Worm (Caenorhabditis elegans): ENCODE data around the gene eif-2Balpha.

The eif-2Balpha gene

ce11 chrIII:9507799-9508198, 35.1 kb upstream of the eif-2Balpha start, which contains the start of gene vha-14:
vha-14 (plus strand) TSS chrIII:9508100.
- no peak for TF ChIP-seq sem-4 (tag; optimal IDR thresholded peaks at IDR 0.05)
- TF ChIP-seq ztf-1 (GFP tag; conservative IDR thresholded peaks at IDR 0.05) = no peak
- peak; percentile 60 for TF ChIP-seq fos-1 (tag; optimal IDR thresholded peaks at IDR 0.05)
- no peak for TF ChIP-seq R02D3.7 (tag; optimal IDR thresholded peaks at IDR 0.05)
- TF ChIP-seq dmd-4 (tag; optimal IDR thresholded peaks at IDR 0.05) = no peak
- TF ChIP-seq unc-39 (tag; optimal IDR thresholded peaks at IDR 0.05) = no peak
- no peak for TF ChIP-seq elt-1 (tag; optimal IDR thresholded peaks at IDR 0.05)
- TF ChIP-seq sma-3 (GFP tag; optimal IDR thresholded peaks at IDR 0.05) = peak; percentile 4
- peak; percentile 74 for TF ChIP-seq nhr-129 (tag; optimal IDR thresholded peaks at IDR 0.05)
- TF ChIP-seq nhr-10 (tag; optimal IDR thresholded peaks at IDR 0.05) = no peak
- TF ChIP-seq ceh-16 (tag; optimal IDR thresholded peaks at IDR 0.05) = no peak
- TF ChIP-seq gmeb-1 (tag; optimal IDR thresholded peaks at IDR 0.05) = no peak
- TF ChIP-seq snpc-4 (tag; optimal IDR thresholded peaks at IDR 0.05) = peak; percentile 31
- peak; percentile 9 for TF ChIP-seq nhr-21 (tag; optimal IDR thresholded peaks at IDR 0.05)
- TF ChIP-seq ZK546.5 (tag; optimal IDR thresholded peaks at IDR 0.05) = no peak
- peak; percentile 9 for TF ChIP-seq nhr-25 (tag; optimal IDR thresholded peaks at IDR 0.05)
- peak; percentile 20 for TF ChIP-seq ama-1 (optimal IDR thresholded peaks at IDR 0.05)
- TF ChIP-seq nhr-12 (tag; optimal IDR thresholded peaks at IDR 0.05) = no peak
- TF ChIP-seq unc-55 (GFP tag; optimal IDR thresholded peaks at IDR 0.05) = peak; percentile 64
- TF ChIP-seq nhr-77 (tag; optimal IDR thresholded peaks at IDR 0.05) = no peak
- TF ChIP-seq nhr-11 (tag; optimal IDR thresholded peaks at IDR 0.05) = no peak
- TF ChIP-seq lin-11 (tag; optimal IDR thresholded peaks at IDR 0.05) = no peak
- no peak for TF ChIP-seq Y55F3AM.14 (GFP tag; optimal IDR thresholded peaks at IDR 0.05)
- TF ChIP-seq skn-1 (tag; optimal IDR thresholded peaks at IDR 0.05) = no peak
- TF ChIP-seq lsy-2 (tag; optimal IDR thresholded peaks at IDR 0.05) = peak in 1 of 2 experiments; percentile 71
- no peak for TF ChIP-seq alr-1 (tag; optimal IDR thresholded peaks at IDR 0.05)
- TF ChIP-seq mdl-1 (tag; optimal IDR thresholded peaks at IDR 0.05) = no peak
- TF ChIP-seq ztf-11 (tag; optimal IDR thresholded peaks at IDR 0.05) = no peak
- TF ChIP-seq mab-5 (tag; optimal IDR thresholded peaks at IDR 0.05) = no peak
- TF ChIP-seq nhr-237 (tag; optimal IDR thresholded peaks at IDR 0.05) = no peak
- peak; percentile 20 for TF ChIP-seq ztf-4 (tag; optimal IDR thresholded peaks at IDR 0.05)
- TF ChIP-seq C34F6.9 (tag; optimal IDR thresholded peaks at IDR 0.05) = peak; percentile 81
- no peak for TF ChIP-seq aly-2 (tag; optimal IDR thresholded peaks at IDR 0.05)
- no peak for TF ChIP-seq zag-1 (tag; optimal IDR thresholded peaks at IDR 0.05)
- no peak for TF ChIP-seq nhr-23 (tag; optimal IDR thresholded peaks at IDR 0.05)
- TF ChIP-seq crh-2 (tag; optimal IDR thresholded peaks at IDR 0.05) = peak; percentile 87
- TF ChIP-seq ceh-82 (tag; optimal IDR thresholded peaks at IDR 0.05) = no peak

ce11 chrIII:9509764-9510370, 33.1 kb upstream of the eif-2Balpha start:
- TF ChIP-seq skn-1 (tag; optimal IDR thresholded peaks at IDR 0.05) (no peak), lsy-2 (tag; optimal IDR thresholded peaks at IDR 0.05) (peak in 1 of 2 experiments; percentile 42), ZK546.5 (tag; optimal IDR thresholded peaks at IDR 0.05) (no peak), zag-1 (tag; optimal IDR thresholded peaks at IDR 0.05) (peak; percentile 29), C34F6.9 (tag; optimal IDR thresholded peaks at IDR 0.05) (peak; percentile 36), F13H6.1 (tag; optimal IDR thresholded peaks at IDR 0.05) (peak; percentile 37), sma-3 (GFP tag; optimal IDR thresholded peaks at IDR 0.05) (no peak), R02D3.7 (tag; optimal IDR thresholded peaks at IDR 0.05) (no peak), nhr-21 (tag; optimal IDR thresholded peaks at IDR 0.05) (no peak), sem-4 (tag; optimal IDR thresholded peaks at IDR 0.05) (no peak), ama-1 (optimal IDR thresholded peaks at IDR 0.05) (peak; percentile 39), nhr-6 (tag; optimal IDR thresholded peaks at IDR 0.05) (peak; percentile 42), nhr-25 (tag; optimal IDR thresholded peaks at IDR 0.05) (peak; percentile 53), aly-2 (tag; optimal IDR thresholded peaks at IDR 0.05) (no peak), ztf-1 (GFP tag; conservative IDR thresholded peaks at IDR 0.05) (no peak), elt-3 (tag; optimal IDR thresholded peaks at IDR 0.05) (no peak), mbf-1 (tag; optimal IDR thresholded peaks at IDR 0.05) (no peak), unc-39 (tag; optimal IDR thresholded peaks at IDR 0.05) (no peak), lin-39 (tag; optimal IDR thresholded peaks at IDR 0.05) (no peak), gmeb-1 (tag; optimal IDR thresholded peaks at IDR 0.05) (peak; percentile 4), unc-55 (GFP tag; optimal IDR thresholded peaks at IDR 0.05) (peak; percentile 38), ceh-82 (tag; optimal IDR thresholded peaks at IDR 0.05) (no peak), crh-2 (tag; optimal IDR thresholded peaks at IDR 0.05) (peak; percentile 30), ztf-4 (tag; optimal IDR thresholded peaks at IDR 0.05) (peak; percentile 23), unc-62 (GFP tag; optimal IDR thresholded peaks at IDR 0.05) (no peak), elt-1 (tag; optimal IDR thresholded peaks at IDR 0.05) (no peak), lin-13 (GFP tag; optimal IDR thresholded peaks at IDR 0.05) (peak; percentile 23)

Measured in whole organism, L2 larva.